Fruit fly (Drosophila melanogaster): Measurements from ENCODE around the gene CG31269.

CG31269 gene

DNA sequence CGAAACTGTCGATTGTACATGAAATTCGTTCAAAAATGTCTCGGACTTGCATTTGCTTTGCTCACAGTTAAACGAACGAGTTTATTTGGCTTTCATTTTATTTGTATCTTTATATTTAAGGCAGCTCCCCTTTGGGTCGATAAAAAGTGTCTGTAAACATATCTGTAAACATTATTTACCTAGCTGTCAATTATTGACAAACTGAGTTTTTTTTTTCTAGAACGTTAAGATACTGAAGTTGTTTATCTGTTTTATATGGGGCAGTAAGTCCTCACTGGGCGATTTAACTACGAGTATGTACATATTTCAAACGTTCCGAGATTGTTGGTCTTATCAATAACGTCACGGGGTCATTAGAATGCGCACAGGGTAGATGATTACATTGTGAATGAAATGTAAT is 11.3 kb upstream of the CG31269 start:
- TF ChIP-seq GATAd (GFP tag; optimal IDR thresholded peaks at IDR 0.05): no peak
- no peak for TF ChIP-seq fru (GFP tag; optimal IDR thresholded peaks at IDR 0.05)
- TF ChIP-seq CG32264 (GFP tag; optimal IDR thresholded peaks at IDR 0.05): no peak
- TF ChIP-seq h (GFP tag; optimal IDR thresholded peaks at IDR 0.05): peak; percentile 40
- TF ChIP-seq usp (GFP tag; optimal IDR thresholded peaks at IDR 0.05): no peak
- TF ChIP-seq Hr83 (GFP tag; optimal IDR thresholded peaks at IDR 0.05; ENCODE audit: poor library complexity, severe bottlenecking): peak; percentile 61
- peak; percentile 42 for TF ChIP-seq sage (GFP tag; optimal IDR thresholded peaks at IDR 0.05)
- TF ChIP-seq Mio (GFP tag; optimal IDR thresholded peaks at IDR 0.05): no peak
- TF ChIP-seq brk (GFP tag; optimal IDR thresholded peaks at IDR 0.05): peak; percentile 24
- TF ChIP-seq woc (GFP tag; optimal IDR thresholded peaks at IDR 0.05): no peak
- TF ChIP-seq dmrt93B (GFP tag; optimal IDR thresholded peaks at IDR 0.05): no peak
- TF ChIP-seq Hnf4 (GFP tag; optimal IDR thresholded peaks at IDR 0.05): peak; percentile 3

DNA sequence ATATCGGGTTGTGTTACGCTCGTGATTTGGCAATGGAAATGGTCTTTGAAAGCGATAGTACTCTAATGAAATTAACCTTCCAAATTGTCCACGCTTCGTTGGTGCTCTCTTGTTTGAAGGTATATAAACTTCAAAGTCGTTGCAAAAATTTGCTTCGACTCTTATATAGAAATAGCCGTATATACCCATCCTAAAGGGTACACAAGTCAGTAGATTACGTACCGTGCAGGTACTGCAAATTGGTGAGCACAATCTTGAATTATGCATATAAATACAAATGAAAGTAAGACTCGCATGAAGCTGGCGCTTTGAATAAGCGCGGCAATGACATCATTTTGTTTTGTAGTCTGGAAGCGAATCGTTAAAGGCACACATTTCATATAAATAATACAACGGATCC is 10.7 kb upstream of the CG31269 start:
- TF ChIP-seq psq (GFP tag; optimal IDR thresholded peaks at IDR 0.05) (no peak), Dfd (GFP tag; optimal IDR thresholded peaks at IDR 0.05) (no peak), dmrt93B (GFP tag; optimal IDR thresholded peaks at IDR 0.05) (peak; percentile 17), rgr (GFP tag; optimal IDR thresholded peaks at IDR 0.05) (peak; percentile 26), woc (GFP tag; optimal IDR thresholded peaks at IDR 0.05) (peak; percentile 8), br (GFP tag; optimal IDR thresholded peaks at IDR 0.05) (peak; percentile 68), GATAd (GFP tag; optimal IDR thresholded peaks at IDR 0.05) (no peak), OdsH (GFP tag; optimal IDR thresholded peaks at IDR 0.05) (peak; percentile 28), CrebA (GFP tag; optimal IDR thresholded peaks at IDR 0.05; ENCODE audit: borderline replicate concordance) (no peak), Hnf4 (GFP tag; optimal IDR thresholded peaks at IDR 0.05) (peak; percentile 17), fru (GFP tag; optimal IDR thresholded peaks at IDR 0.05) (peak; percentile 58), ey (GFP tag; optimal IDR thresholded peaks at IDR 0.05) (peak; percentile 62), Hr83 (GFP tag; optimal IDR thresholded peaks at IDR 0.05; ENCODE audit: poor library complexity, severe bottlenecking) (peak; percentile 47), dsf (GFP tag; optimal IDR thresholded peaks at IDR 0.05; ENCODE audit: borderline replicate concordance) (no peak), tai (GFP tag; optimal IDR thresholded peaks at IDR 0.05) (peak; percentile 2), HLH106 (tag; optimal IDR thresholded peaks at IDR 0.05) (peak; percentile 14), h (GFP tag; optimal IDR thresholded peaks at IDR 0.05) (peak; percentile 22), foxo (GFP tag; optimal IDR thresholded peaks at IDR 0.05) (peak in 1 of 2 experiments; percentile 68), brk (GFP tag; optimal IDR thresholded peaks at IDR 0.05) (no peak)

DNA sequence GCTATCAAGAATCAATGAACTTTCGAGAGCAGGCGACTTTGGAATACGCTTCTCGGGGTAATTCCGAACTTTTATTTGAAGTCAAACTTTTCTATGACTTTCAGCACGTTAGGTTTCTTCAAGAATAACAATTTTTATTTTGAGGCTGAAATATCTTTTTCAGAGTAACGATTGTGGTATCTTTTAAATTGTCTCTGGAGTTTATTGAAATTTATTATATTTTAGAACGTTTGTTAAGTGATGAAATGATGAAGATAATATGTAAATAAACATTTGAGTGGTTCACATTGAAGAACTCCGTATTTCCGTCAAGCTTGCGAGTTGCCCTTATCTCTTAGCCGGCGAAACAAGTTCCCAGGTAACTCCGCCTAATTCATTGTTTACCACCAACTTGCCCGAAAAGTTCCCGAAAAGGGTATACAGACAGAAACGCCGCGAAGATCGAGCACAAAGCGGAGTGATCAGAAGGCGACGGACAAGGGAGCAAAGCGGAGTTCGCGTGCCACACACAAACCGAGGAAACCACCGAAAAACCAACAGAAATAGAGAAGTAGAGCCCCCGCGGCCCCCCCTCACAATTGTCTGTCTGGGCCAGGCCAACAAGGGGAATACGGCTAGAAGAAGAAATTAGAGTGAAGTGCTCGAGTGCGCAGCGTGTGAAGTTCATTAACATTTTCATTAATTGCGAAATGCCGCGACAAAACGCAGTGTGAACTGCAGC is 9.2 kb upstream of the CG31269 start:
- TF ChIP-seq h (GFP tag; optimal IDR thresholded peaks at IDR 0.05) (peak; percentile 79), woc (GFP tag; optimal IDR thresholded peaks at IDR 0.05) (peak; percentile 79), Hr83 (GFP tag; optimal IDR thresholded peaks at IDR 0.05; ENCODE audit: poor library complexity, severe bottlenecking) (no peak), sage (GFP tag; optimal IDR thresholded peaks at IDR 0.05) (peak; percentile 8), dsf (GFP tag; optimal IDR thresholded peaks at IDR 0.05; ENCODE audit: borderline replicate concordance) (no peak), OdsH (GFP tag; optimal IDR thresholded peaks at IDR 0.05) (peak; percentile 71), br (GFP tag; optimal IDR thresholded peaks at IDR 0.05) (peak; percentile 55), jim (GFP tag; optimal IDR thresholded peaks at IDR 0.05) (no peak), CG9705 (GFP tag; optimal IDR thresholded peaks at IDR 0.05) (no peak), CrebA (GFP tag; optimal IDR thresholded peaks at IDR 0.05; ENCODE audit: borderline replicate concordance) (no peak), sv (GFP tag; optimal IDR thresholded peaks at IDR 0.05) (no peak), HLH106 (tag; optimal IDR thresholded peaks at IDR 0.05) (peak; percentile 77), rgr (GFP tag; optimal IDR thresholded peaks at IDR 0.05) (peak; percentile 52), Hnf4 (GFP tag; optimal IDR thresholded peaks at IDR 0.05) (peak; percentile 22), dmrt93B (GFP tag; optimal IDR thresholded peaks at IDR 0.05) (peak; percentile 40), psq (GFP tag; optimal IDR thresholded peaks at IDR 0.05) (peak; percentile 84), pan (optimal IDR thresholded peaks at IDR 0.05) (no peak), GATAd (GFP tag; optimal IDR thresholded peaks at IDR 0.05) (no peak), usp (GFP tag; optimal IDR thresholded peaks at IDR 0.05) (no peak), Vsx2 (GFP tag; optimal IDR thresholded peaks at IDR 0.05; ENCODE audit: partially characterized antibody) (no peak), foxo (GFP tag; optimal IDR thresholded peaks at IDR 0.05) (peak in 1 of 2 experiments; percentile 57), CG32264 (GFP tag; optimal IDR thresholded peaks at IDR 0.05) (no peak), Rel (GFP tag; optimal IDR thresholded peaks at IDR 0.05) (no peak), Rel (tag; optimal IDR thresholded peaks at IDR 0.05) (peak; percentile 2), lola (GFP tag; optimal IDR thresholded peaks at IDR 0.05) (no peak), dl (GFP tag; optimal IDR thresholded peaks at IDR 0.05; ENCODE audit: insufficient read depth in 1 of 2, partially characterized antibody in 2 of 2) (no peak), Dif (GFP tag; optimal IDR thresholded peaks at IDR 0.05; ENCODE audit: partially characterized antibody) (no peak), Jra (GFP tag; optimal IDR thresholded peaks at IDR 0.05) (no peak), Abd-B (GFP tag; optimal IDR thresholded peaks at IDR 0.05) (no peak), tai (GFP tag; optimal IDR thresholded peaks at IDR 0.05) (no peak), Myc (optimal IDR thresholded peaks at IDR 0.05) (no peak), Hr78 (GFP tag; optimal IDR thresholded peaks at IDR 0.05) (no peak), Mio (GFP tag; optimal IDR thresholded peaks at IDR 0.05) (no peak), fru (GFP tag; optimal IDR thresholded peaks at IDR 0.05) (peak; percentile 64), brk (GFP tag; optimal IDR thresholded peaks at IDR 0.05) (no peak), N (GFP tag; optimal IDR thresholded peaks at IDR 0.05) (no peak), ey (GFP tag; optimal IDR thresholded peaks at IDR 0.05) (peak; percentile 65), Sp1 (GFP tag; optimal IDR thresholded peaks at IDR 0.05) (peak; percentile 72), Dfd (GFP tag; optimal IDR thresholded peaks at IDR 0.05) (no peak)

Measured in whole organism, wandering third instar larva.